Worm (Caenorhabditis elegans): ENCODE measurements around the gene clec-9.
"Not testable (repeated sequence)": the region's sequence is repeated elsewhere in the genome, so short reads cannot be mapped to it uniquely, and the experiment has no call there.

clec-9 gene

DNA sequence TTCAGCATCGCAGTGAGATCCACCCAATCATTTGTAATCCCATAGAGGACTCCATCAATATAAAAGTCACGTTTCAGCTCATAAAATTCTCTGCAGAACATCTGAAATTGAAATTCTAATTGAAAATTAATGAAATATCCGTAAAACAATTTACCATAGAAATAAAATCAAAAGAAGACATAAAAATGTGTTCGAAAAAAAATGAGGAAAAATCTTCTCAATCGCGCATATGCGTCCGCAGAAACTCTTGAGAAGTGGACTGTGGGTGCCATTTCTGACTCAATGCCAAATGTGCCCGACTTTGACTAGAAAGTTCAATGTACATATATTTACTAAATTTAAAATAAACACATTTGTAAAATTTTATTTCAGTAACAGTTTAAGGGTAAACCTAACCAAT lies 38.0 kb downstream of the clec-9 start, which contains the start of gene F14F8.9:
TSS of gene F14F8.9 (minus strand) at position 101 of the 400 bp plus-strand sequence.
- TF ChIP-seq npax-4 (tag; optimal IDR thresholded peaks at IDR 0.05): no peak

DNA sequence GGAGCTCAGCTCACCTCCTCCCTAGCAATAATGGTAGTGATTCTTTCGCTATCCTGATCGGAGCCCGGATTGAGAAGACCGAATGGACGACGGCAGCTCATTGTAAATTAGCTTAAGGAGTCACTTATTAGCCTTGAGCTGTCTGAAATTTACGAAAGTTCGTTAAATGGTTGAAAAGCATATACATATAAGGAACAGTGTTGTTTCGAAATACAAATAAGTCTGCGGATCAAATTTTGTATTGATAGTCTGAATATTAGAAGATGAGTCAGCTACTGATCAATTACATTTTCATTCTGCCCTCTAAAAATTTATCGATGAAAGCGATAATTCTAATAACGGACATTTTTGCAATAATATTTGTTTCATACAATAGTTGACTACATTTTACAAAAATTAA lies 39.8 kb downstream of the clec-9 start, which contains the start of gene F14F8.14:
TSS of gene F14F8.14 (minus strand) at position 101 of the 400 bp plus-strand sequence.
- TF ChIP-seq elt-2 (tag; optimal IDR thresholded peaks at IDR 0.05) (no peak), ceh-34 (tag; optimal IDR thresholded peaks at IDR 0.05) (no peak), ceh-18 (tag; optimal IDR thresholded peaks at IDR 0.05) (no peak), nhr-232 (tag; optimal IDR thresholded peaks at IDR 0.05) (no peak), unc-42 (tag; optimal IDR thresholded peaks at IDR 0.05) (no peak), pqm-1 (tag; optimal IDR thresholded peaks at IDR 0.05) (no peak), hlh-15 (tag; optimal IDR thresholded peaks at IDR 0.05) (no peak), ets-4 (tag; optimal IDR thresholded peaks at IDR 0.05) (no peak), sox-4 (tag; optimal IDR thresholded peaks at IDR 0.05) (no peak), pha-2 (tag; optimal IDR thresholded peaks at IDR 0.05) (no peak), ceh-19 (GFP tag; optimal IDR thresholded peaks at IDR 0.05) (no peak), C08G9.2 (tag; optimal IDR thresholded peaks at IDR 0.05) (no peak)

DNA sequence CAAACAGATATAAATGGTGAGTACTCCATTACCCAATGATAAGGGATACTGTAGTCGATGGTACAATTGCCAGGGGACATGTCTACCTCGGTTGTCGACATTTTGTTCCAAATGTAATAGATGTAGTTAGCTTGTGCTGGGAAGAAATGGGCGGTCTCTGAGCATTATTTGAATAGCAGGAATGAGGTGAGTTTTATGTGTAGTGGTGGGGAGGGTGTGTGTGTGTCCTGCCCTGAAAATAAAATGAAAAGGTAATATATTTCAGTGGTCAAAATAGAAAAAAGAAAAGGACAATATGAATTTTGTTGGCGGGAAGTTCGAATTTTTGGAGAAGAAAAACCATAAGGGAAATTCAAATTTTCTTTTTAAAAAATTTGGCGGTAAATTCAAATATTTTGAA lies 45.6 kb downstream of the clec-9 start, which contains the start of gene Y70C5B.2:
TSS of gene Y70C5B.2 (minus strand) at position 101 of the 400 bp plus-strand sequence.
- not testable (repeated sequence) for TF ChIP-seq C08G9.2 (tag; optimal IDR thresholded peaks at IDR 0.05); mec-3 (tag; optimal IDR thresholded peaks at IDR 0.05; ENCODE audit: borderline replicate concordance); pag-3 (tag; optimal IDR thresholded peaks at IDR 0.05; ENCODE audit: borderline replicate concordance)
